Fruit fly (Drosophila melanogaster): Measurements from ENCODE around the gene CG8813.
A peak's percentile ranks its signal among the peaks of the same experiment; 100 is the strongest.

Gene CG8813

DNA sequence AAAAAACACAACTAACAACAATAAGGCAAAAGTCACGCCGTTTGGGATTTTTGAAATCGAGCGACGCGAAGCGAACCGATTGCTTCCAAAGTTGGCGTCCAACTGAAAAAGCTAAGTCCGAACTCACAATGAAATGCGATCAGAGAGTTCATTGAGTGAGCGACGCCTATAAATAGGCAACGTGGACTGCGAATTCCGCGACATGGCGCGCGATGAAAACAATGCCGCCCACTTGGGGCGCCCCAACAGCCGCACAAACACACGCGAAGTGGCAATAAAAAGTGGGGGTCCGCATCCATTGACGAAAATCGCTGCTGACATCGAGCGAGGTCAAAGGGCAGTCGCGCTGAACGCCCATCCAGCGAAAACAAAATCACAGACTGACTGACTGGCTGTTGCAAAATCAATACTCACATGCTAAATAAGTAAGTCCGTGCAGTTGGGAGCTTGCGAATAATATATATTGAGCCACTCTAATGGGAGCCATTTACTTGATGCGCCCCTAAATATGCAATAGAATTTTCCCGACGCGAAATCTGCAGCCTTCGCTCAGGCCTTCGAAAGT, 14.2 kb upstream of the CG8813 start (continued):
- TF ChIP-seq H15 (GFP tag; IDR thresholded peaks at IDR 0.05) (no peak), CG6254 (GFP tag; optimal IDR thresholded peaks at IDR 0.05) (no peak), unc-4 (GFP tag; IDR thresholded peaks at IDR 0.05; ENCODE audit: partially characterized antibody) (no peak), CG18476 (GFP tag; optimal IDR thresholded peaks at IDR 0.05) (no peak), CG15514 (GFP tag; optimal IDR thresholded peaks at IDR 0.05) (peak; percentile 81), grn (GFP tag; optimal IDR thresholded peaks at IDR 0.05) (no peak), so (GFP tag; IDR thresholded peaks at IDR 0.05) (0 out of 3 replicates have a peak, but pooled peaks have one; percentile 48), CG11085 (GFP tag; IDR thresholded peaks at IDR 0.05) (no peak), Antp (GFP tag; optimal IDR thresholded peaks at IDR 0.05) (no peak), Doc3 (GFP tag; IDR thresholded peaks at IDR 0.05; ENCODE audit: partially characterized antibody) (no peak), MTF-1 (GFP tag; optimal IDR thresholded peaks at IDR 0.05; ENCODE audit: borderline replicate concordance) (no peak), sna (GFP tag; IDR thresholded peaks at IDR 0.05; ENCODE audit: partially characterized antibody) (0 out of 2 replicates have a peak, but pooled peaks have one; percentile 17), NfI (GFP tag; optimal IDR thresholded peaks at IDR 0.05) (peak; percentile 2), CG1602 (GFP tag; optimal IDR thresholded peaks at IDR 0.05) (no peak), CG2712 (tag; optimal IDR thresholded peaks at IDR 0.05) (no peak), CG11723 (GFP tag; optimal IDR thresholded peaks at IDR 0.05) (no peak), dm (GFP tag; optimal IDR thresholded peaks at IDR 0.05) (no peak), CG5245 (GFP tag; optimal IDR thresholded peaks at IDR 0.05) (no peak), onecut (GFP tag; IDR thresholded peaks at IDR 0.05) (no peak), MBD-R2 (GFP tag; IDR thresholded peaks at IDR 0.05) (no peak), bsh (GFP tag; optimal IDR thresholded peaks at IDR 0.05) (no peak), CG10565 (GFP tag; optimal IDR thresholded peaks at IDR 0.05) (no peak), Oli (tag; optimal IDR thresholded peaks at IDR 0.05) (no peak), scrt (GFP tag; optimal IDR thresholded peaks at IDR 0.05) (no peak), ac (GFP tag; optimal IDR thresholded peaks at IDR 0.05) (no peak), al (GFP tag; IDR thresholded peaks at IDR 0.05) (no peak), bowl (GFP tag; IDR thresholded peaks at IDR 0.05) (peak; percentile 27; the same call in 1 of the 2 replicates), CG16813 (GFP tag; IDR thresholded peaks at IDR 0.05; ENCODE audit: partially characterized antibody) (no peak), CG11398 (GFP tag; optimal IDR thresholded peaks at IDR 0.05) (no peak), HHEX (GFP tag; optimal IDR thresholded peaks at IDR 0.05) (no peak), crp (GFP tag; optimal IDR thresholded peaks at IDR 0.05) (no peak), Fer3 (tag; optimal IDR thresholded peaks at IDR 0.05) (no peak), Dek (tag; optimal IDR thresholded peaks at IDR 0.05) (no peak), CG6791 (GFP tag; IDR thresholded peaks at IDR 0.05; ENCODE audit: partially characterized antibody) (no peak), CG30020 (tag; optimal IDR thresholded peaks at IDR 0.05) (no peak), CTCF (GFP tag; optimal IDR thresholded peaks at IDR 0.05) (no peak), Spps (tag; optimal IDR thresholded peaks at IDR 0.05) (no peak), CG42726 (GFP tag; IDR thresholded peaks at IDR 0.05; ENCODE audit: partially characterized antibody) (0 out of 2 replicates have a peak, but pooled peaks have one; percentile 10), Dip3 (GFP tag; optimal IDR thresholded peaks at IDR 0.05) (no peak), tap (tag; optimal IDR thresholded peaks at IDR 0.05) (no peak), mirr (GFP tag; optimal IDR thresholded peaks at IDR 0.05) (no peak), Pdp1 (GFP tag; optimal IDR thresholded peaks at IDR 0.05) (peak in 1 of 2 experiments; percentile 74), Asciz (GFP tag; optimal IDR thresholded peaks at IDR 0.05) (no peak), HLH4C (GFP tag; IDR thresholded peaks at IDR 0.05; ENCODE audit: partially characterized antibody) (no peak), stwl (tag; optimal IDR thresholded peaks at IDR 0.05) (no peak), pnt (GFP tag; optimal IDR thresholded peaks at IDR 0.05) (no peak), CG9932 (GFP tag; IDR thresholded peaks at IDR 0.05) (no peak), CG10366 (GFP tag; IDR thresholded peaks at IDR 0.05) (no peak), tgo (GFP tag; IDR thresholded peaks at IDR 0.05) (no peak), CG16863 (GFP tag; optimal IDR thresholded peaks at IDR 0.05) (no peak)
